Fruit fly (Drosophila melanogaster): ENCODE measurements around the gene Cyp4d14.
A peak's percentile ranks its signal among the peaks of the same experiment; 100 is the strongest.

The Cyp4d14 gene

dm6 chrX:2149478-2149877, 25.6 kb downstream of the Cyp4d14 start, which contains the start of gene bcn92:
Gene bcn92 (minus strand): TSS chrX:2149647.
- 0 out of 2 replicates have a peak, but pooled peaks have one; percentile 21 for TF ChIP-seq Ets98B (GFP tag; IDR thresholded peaks at IDR 0.05)
- TF ChIP-seq CG4496 (GFP tag; IDR thresholded peaks at IDR 0.05) = peak; percentile 57; the same call in 2 of the 3 replicates
- no peak for TF ChIP-seq CG34367 (tag; optimal IDR thresholded peaks at IDR 0.05)
- 0 out of 2 replicates have a peak, but pooled peaks have one; percentile 11 for TF ChIP-seq CG32121 (GFP tag; IDR thresholded peaks at IDR 0.05)
- TF ChIP-seq CG15710 (tag; optimal IDR thresholded peaks at IDR 0.05) = peak; percentile 15

dm6 chrX:2148671-2149070, 26.4 kb downstream of the Cyp4d14 start:
- TF ChIP-seq EcR (GFP tag; optimal IDR thresholded peaks at IDR 0.05) (peak; percentile 92), CG8301 (tag; optimal IDR thresholded peaks at IDR 0.05) (no peak)

- TF ChIP-seq rn (GFP tag; IDR thresholded peaks at IDR 0.05) = no peak
Measured at dm6 chrX:2147475-2147874, 27.6 kb downstream of the Cyp4d14 start.

dm6 chrX:2146574-2146973, 28.5 kb downstream of the Cyp4d14 start:
- TF ChIP-seq CG15710 (tag; optimal IDR thresholded peaks at IDR 0.05) (no peak), rn (GFP tag; IDR thresholded peaks at IDR 0.05) (no peak), CG14655 (GFP tag; optimal IDR thresholded peaks at IDR 0.05) (no peak), CG8159 (tag; optimal IDR thresholded peaks at IDR 0.05) (no peak), CG10348 (GFP tag; IDR thresholded peaks at IDR 0.05) (no peak), EcR (GFP tag; optimal IDR thresholded peaks at IDR 0.05) (peak; percentile 17), CG8301 (tag; optimal IDR thresholded peaks at IDR 0.05) (peak; percentile 31), Snoo (tag; optimal IDR thresholded peaks at IDR 0.05) (no peak), fd96Ca (GFP tag; IDR thresholded peaks at IDR 0.05) (peak; percentile 42; the same call in 1 of the 3 replicates), CG12605 (GFP tag; IDR thresholded peaks at IDR 0.05) (peak; percentile 34; the same call in 1 of the 2 replicates), CG9948 (tag; optimal IDR thresholded peaks at IDR 0.05) (no peak), CG4496 (GFP tag; IDR thresholded peaks at IDR 0.05) (peak; percentile 47; the same call in 2 of the 3 replicates), CG17806 (tag; optimal IDR thresholded peaks at IDR 0.05) (no peak), gl (tag; optimal IDR thresholded peaks at IDR 0.05) (no peak)

- TF ChIP-seq CG32121 (GFP tag; IDR thresholded peaks at IDR 0.05) (peak; percentile 52), CG10348 (GFP tag; IDR thresholded peaks at IDR 0.05) (no peak), CG15710 (tag; optimal IDR thresholded peaks at IDR 0.05) (peak; percentile 52), CG4496 (GFP tag; IDR thresholded peaks at IDR 0.05) (peak; percentile 23; the same call in 1 of the 3 replicates), gl (tag; optimal IDR thresholded peaks at IDR 0.05) (no peak), Pif1B (GFP tag; optimal IDR thresholded peaks at IDR 0.05) (no peak), Pif1A (GFP tag; optimal IDR thresholded peaks at IDR 0.05) (peak; percentile 54), CG14655 (GFP tag; optimal IDR thresholded peaks at IDR 0.05) (peak; percentile 60), CG9948 (tag; optimal IDR thresholded peaks at IDR 0.05) (peak; percentile 41), CG8159 (tag; optimal IDR thresholded peaks at IDR 0.05) (peak; percentile 52), EcR (GFP tag; optimal IDR thresholded peaks at IDR 0.05) (peak; percentile 8), rn (GFP tag; IDR thresholded peaks at IDR 0.05) (no peak), D1 (tag; optimal IDR thresholded peaks at IDR 0.05) (no peak), CG17806 (tag; optimal IDR thresholded peaks at IDR 0.05) (peak; percentile 46), CG8301 (tag; optimal IDR thresholded peaks at IDR 0.05) (peak; percentile 31), CG13204 (GFP tag; optimal IDR thresholded peaks at IDR 0.05) (no peak), Ets98B (GFP tag; IDR thresholded peaks at IDR 0.05) (no peak; the same call in 1 of the 2 replicates), CG12605 (GFP tag; IDR thresholded peaks at IDR 0.05) (no peak), Snoo (tag; optimal IDR thresholded peaks at IDR 0.05) (peak; percentile 25), fd96Ca (GFP tag; IDR thresholded peaks at IDR 0.05) (peak; percentile 71; the same call in 2 of the 3 replicates), CG34367 (tag; optimal IDR thresholded peaks at IDR 0.05) (peak; percentile 39)
Measured at dm6 chrX:2145690-2146470, 29.2 kb downstream of the Cyp4d14 start.

- peak; percentile 41; the same call in 1 of the 2 replicates for TF ChIP-seq Ets98B (GFP tag; IDR thresholded peaks at IDR 0.05)
- peak; percentile 30; the same call in 1 of the 3 replicates for TF ChIP-seq CG4496 (GFP tag; IDR thresholded peaks at IDR 0.05)
- TF ChIP-seq gl (tag; optimal IDR thresholded peaks at IDR 0.05) = no peak
- TF ChIP-seq CG14655 (GFP tag; optimal IDR thresholded peaks at IDR 0.05) = no peak
- TF ChIP-seq CG9948 (tag; optimal IDR thresholded peaks at IDR 0.05) = no peak
- TF ChIP-seq CG12605 (GFP tag; IDR thresholded peaks at IDR 0.05) = peak; percentile 47
- no peak for TF ChIP-seq rn (GFP tag; IDR thresholded peaks at IDR 0.05)
- TF ChIP-seq Pif1B (GFP tag; optimal IDR thresholded peaks at IDR 0.05) = no peak
- TF ChIP-seq EcR (GFP tag; optimal IDR thresholded peaks at IDR 0.05) = peak; percentile 57
Measured at dm6 chrX:2145114-2145513, 30.0 kb downstream of the Cyp4d14 start, which contains the start of gene Pgd. Gene Pgd (plus strand): TSS chrX:2145136.

dm6 chrX:2142935-2143312, 32.2 kb downstream of the Cyp4d14 start:
- TF ChIP-seq Pif1A (GFP tag; optimal IDR thresholded peaks at IDR 0.05) (no peak), CG14655 (GFP tag; optimal IDR thresholded peaks at IDR 0.05) (no peak), D1 (tag; optimal IDR thresholded peaks at IDR 0.05) (no peak), CG8301 (tag; optimal IDR thresholded peaks at IDR 0.05) (no peak), CG17806 (tag; optimal IDR thresholded peaks at IDR 0.05) (no peak), EcR (GFP tag; optimal IDR thresholded peaks at IDR 0.05) (no peak), CG13204 (GFP tag; optimal IDR thresholded peaks at IDR 0.05) (no peak), Ets98B (GFP tag; IDR thresholded peaks at IDR 0.05) (no peak), Snoo (tag; optimal IDR thresholded peaks at IDR 0.05) (no peak), CG9948 (tag; optimal IDR thresholded peaks at IDR 0.05) (no peak), CG8159 (tag; optimal IDR thresholded peaks at IDR 0.05) (no peak), CG15710 (tag; optimal IDR thresholded peaks at IDR 0.05) (no peak), gl (tag; optimal IDR thresholded peaks at IDR 0.05) (no peak), rn (GFP tag; IDR thresholded peaks at IDR 0.05) (no peak), CG34367 (tag; optimal IDR thresholded peaks at IDR 0.05) (no peak), fd96Ca (GFP tag; IDR thresholded peaks at IDR 0.05) (no peak)

All from whole organism, pupa.